Fruit fly (Drosophila melanogaster): ENCODE measurements around the gene CG7953.

The CG7953 gene

DNA sequence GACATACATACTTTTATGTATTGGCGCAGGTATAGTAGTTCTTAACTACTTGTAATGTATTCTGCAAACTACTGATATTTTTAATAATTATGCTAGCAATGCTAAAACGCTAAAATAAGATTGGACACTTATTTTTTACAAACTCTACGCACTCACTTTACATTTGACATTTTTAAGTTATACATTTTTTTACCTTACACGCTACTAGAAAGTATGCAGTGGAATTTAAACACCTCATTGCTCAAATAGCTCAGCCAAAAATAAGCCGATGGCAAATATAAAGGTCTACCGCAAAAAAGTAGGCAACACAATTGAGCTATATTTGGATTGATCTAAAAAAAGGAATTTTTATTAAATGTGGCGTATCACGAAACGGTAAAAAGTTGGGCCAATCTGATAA, 5.6 kb upstream of the CG7953 start:
- TF ChIP-seq CG5204 (GFP tag; optimal IDR thresholded peaks at IDR 0.05): no peak

dm6 chr2L:13842572-13842971, 5.2 kb upstream of the CG7953 start:
- TF ChIP-seq toe (GFP tag; optimal IDR thresholded peaks at IDR 0.05) (no peak), cic (GFP tag; optimal IDR thresholded peaks at IDR 0.05) (no peak), Clk (GFP tag; optimal IDR thresholded peaks at IDR 0.05) (no peak)

DNA sequence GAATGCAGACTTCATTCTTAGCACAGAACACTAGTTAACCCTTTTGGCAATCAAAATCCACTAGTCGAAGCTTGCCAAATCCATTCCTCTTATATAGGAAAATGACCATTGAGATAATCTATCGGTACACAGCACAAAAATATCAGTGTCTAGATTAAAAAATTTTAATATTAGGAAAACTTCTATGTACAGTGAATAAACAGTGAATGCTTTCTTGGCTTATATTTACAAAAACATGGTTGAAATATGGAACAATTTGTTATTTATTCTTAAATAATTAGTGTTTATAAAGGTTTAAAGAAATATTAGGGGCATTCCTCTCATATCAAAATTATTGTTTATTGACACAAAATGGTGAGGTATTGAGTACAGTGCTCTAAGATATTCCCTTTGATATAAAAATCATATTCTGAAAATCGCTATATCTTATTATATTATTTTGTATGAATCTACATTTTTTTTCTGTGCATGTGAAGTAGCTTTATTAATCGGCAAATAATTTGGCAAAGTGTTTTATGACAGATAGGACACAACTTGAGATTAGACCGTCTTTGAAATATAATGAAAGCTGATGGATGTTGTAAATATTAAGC, 3.9 kb upstream of the CG7953 start, which contains the start of gene CG33306:
Gene CG33306 (minus strand): TSS at position 51 of the 593 bp plus-strand sequence.
- TF ChIP-seq CG33017 (tag; optimal IDR thresholded peaks at IDR 0.05): peak; percentile 54
- TF ChIP-seq tj (GFP tag; optimal IDR thresholded peaks at IDR 0.05): no peak
- TF ChIP-seq ovo (GFP tag; optimal IDR thresholded peaks at IDR 0.05): no peak
- TF ChIP-seq cnc (optimal IDR thresholded peaks at IDR 0.05): no peak
- peak; percentile 43 for TF ChIP-seq CG11617 (GFP tag; optimal IDR thresholded peaks at IDR 0.05)
- TF ChIP-seq CG7045 (GFP tag; optimal IDR thresholded peaks at IDR 0.05): peak; percentile 5
- TF ChIP-seq CG14711 (tag; optimal IDR thresholded peaks at IDR 0.05): peak; percentile 22
- TF ChIP-seq CG7101 (tag; optimal IDR thresholded peaks at IDR 0.05): peak; percentile 44

DNA sequence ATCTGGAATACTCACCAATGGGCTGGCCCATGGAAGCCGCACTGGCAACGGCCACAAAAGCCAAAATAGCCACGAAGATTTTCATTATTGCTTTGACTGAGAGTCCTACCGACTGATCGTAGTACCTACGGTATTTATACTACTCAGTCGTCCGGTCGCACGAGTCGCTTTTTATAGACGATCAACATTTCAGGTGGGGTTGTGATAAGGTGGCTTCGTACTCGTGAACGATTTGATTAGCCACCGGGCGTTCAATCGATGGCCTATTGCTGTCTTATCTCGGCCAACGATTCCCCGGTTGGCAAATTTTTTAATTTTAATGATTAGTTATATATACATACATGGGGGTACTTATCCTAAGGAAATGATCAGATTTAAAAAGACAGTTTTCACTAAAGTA, 2.5 kb upstream of the CG7953 start, which contains the start of gene CG8997:
Gene CG8997 (minus strand): TSS at position 148 of the 400 bp plus-strand sequence.
- TF ChIP-seq ovo (GFP tag; optimal IDR thresholded peaks at IDR 0.05) (no peak), kay (GFP tag; ENCODE audit: borderline replicate concordance) (peak; percentile 75), cnc (optimal IDR thresholded peaks at IDR 0.05) (no peak), bab1 (GFP tag; optimal IDR thresholded peaks at IDR 0.05) (no peak), CG12768 (GFP tag; optimal IDR thresholded peaks at IDR 0.05) (peak; percentile 1), Mnt (GFP tag; optimal IDR thresholded peaks at IDR 0.05) (peak; percentile 23), CG1620 (GFP tag; optimal IDR thresholded peaks at IDR 0.05) (no peak)

dm6 chr2L:13846239-13846802, 1.4 kb upstream of the CG7953 start, which contains the start of gene CG7916:
Gene CG7916 (plus strand): TSS chr2L:13846752.
- TF ChIP-seq pad (GFP tag; optimal IDR thresholded peaks at IDR 0.05) (peak; percentile 17), CG11617 (GFP tag; optimal IDR thresholded peaks at IDR 0.05) (no peak), cic (GFP tag; optimal IDR thresholded peaks at IDR 0.05) (peak; percentile 54), Hr96 (GFP tag; optimal IDR thresholded peaks at IDR 0.05) (peak; percentile 6), CG12768 (GFP tag; optimal IDR thresholded peaks at IDR 0.05) (peak; percentile 30)

dm6 chr2L:13849125-13849524, 1.4 kb downstream of the CG7953 start, which contains the start of gene CG7968:
Gene CG7968 (plus strand): TSS chr2L:13849400.
- TF ChIP-seq ovo (GFP tag; optimal IDR thresholded peaks at IDR 0.05) (no peak), cic (GFP tag; optimal IDR thresholded peaks at IDR 0.05) (no peak), toe (GFP tag; optimal IDR thresholded peaks at IDR 0.05) (no peak), cnc (optimal IDR thresholded peaks at IDR 0.05) (no peak), pad (GFP tag; optimal IDR thresholded peaks at IDR 0.05) (no peak), CG33017 (tag; optimal IDR thresholded peaks at IDR 0.05) (no peak), Hr96 (GFP tag; optimal IDR thresholded peaks at IDR 0.05) (no peak), CG12768 (GFP tag; optimal IDR thresholded peaks at IDR 0.05) (no peak), tj (GFP tag; optimal IDR thresholded peaks at IDR 0.05) (no peak), Crg-1 (GFP tag; optimal IDR thresholded peaks at IDR 0.05) (no peak), CG5204 (GFP tag; optimal IDR thresholded peaks at IDR 0.05) (no peak), CG11617 (GFP tag; optimal IDR thresholded peaks at IDR 0.05) (no peak), kay (GFP tag; ENCODE audit: borderline replicate concordance) (no peak), CG7101 (tag; optimal IDR thresholded peaks at IDR 0.05) (no peak), Clk (GFP tag; optimal IDR thresholded peaks at IDR 0.05) (no peak)

- TF ChIP-seq cic (GFP tag; optimal IDR thresholded peaks at IDR 0.05) (no peak), CG7045 (GFP tag; optimal IDR thresholded peaks at IDR 0.05) (no peak), toe (GFP tag; optimal IDR thresholded peaks at IDR 0.05) (no peak), CG14711 (tag; optimal IDR thresholded peaks at IDR 0.05) (no peak), CG33017 (tag; optimal IDR thresholded peaks at IDR 0.05) (no peak), ovo (GFP tag; optimal IDR thresholded peaks at IDR 0.05) (no peak), CG1620 (GFP tag; optimal IDR thresholded peaks at IDR 0.05) (no peak), tj (GFP tag; optimal IDR thresholded peaks at IDR 0.05) (no peak), pad (GFP tag; optimal IDR thresholded peaks at IDR 0.05) (no peak), Clk (GFP tag; optimal IDR thresholded peaks at IDR 0.05) (no peak), CG11617 (GFP tag; optimal IDR thresholded peaks at IDR 0.05) (no peak), CG5204 (GFP tag; optimal IDR thresholded peaks at IDR 0.05) (no peak), Mnt (GFP tag; optimal IDR thresholded peaks at IDR 0.05) (no peak), CG7101 (tag; optimal IDR thresholded peaks at IDR 0.05) (no peak), cnc (optimal IDR thresholded peaks at IDR 0.05) (no peak), kay (GFP tag; ENCODE audit: borderline replicate concordance) (no peak), CG12768 (GFP tag; optimal IDR thresholded peaks at IDR 0.05) (no peak), Hr96 (GFP tag; optimal IDR thresholded peaks at IDR 0.05) (no peak)
Observed at dm6 chr2L:13851098-13851497, 3.4 kb downstream of the CG7953 start.
